2 fruit fly cellular contexts compared by ENCODE assay signal in the genomic region with DNA sequence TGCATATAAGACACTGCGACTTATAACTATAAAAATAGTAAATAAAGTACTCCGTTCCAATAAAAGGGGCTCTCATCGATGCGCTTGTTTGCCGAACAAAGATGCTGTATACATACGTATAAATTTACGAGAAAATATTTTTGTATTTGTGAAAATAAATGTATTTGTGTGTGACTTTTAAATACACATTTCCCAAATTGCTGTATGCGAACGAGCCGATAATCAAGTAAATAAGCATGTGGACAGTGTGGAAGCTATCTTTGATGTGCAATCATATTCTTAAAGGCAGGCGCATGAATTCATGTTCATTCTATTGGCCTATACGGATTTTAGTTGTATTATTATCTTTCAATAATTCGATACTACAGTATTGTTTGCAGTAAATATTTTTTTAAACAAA.
TF ChIP-seq lines count a peak whose summit lies in the region.

No protein-coding gene starts in this region.

- TF ChIP-seq CTCF in whole organism, embryonic (GFP tag; optimal IDR thresholded peaks at IDR 0.05; lab: Kevin White, UChicago): no peak

TF ChIP-seq in whole organism, embryonic, 481 proteins besides CTCF, POLR2A, EP300 and RAD21:
- TF ChIP-seq bbx (GFP tag; IDR thresholded peaks at IDR 0.05; lab: Robert Waterston, UW; ENCODE audit: partially characterized antibody) (no peak), gem (tag; optimal IDR thresholded peaks at IDR 0.05; lab: Kevin White, UChicago) (peak; percentile 6), Hr78 (GFP tag; optimal IDR thresholded peaks at IDR 0.05; lab: Kevin White, UChicago) (no peak), CG17568 (GFP tag; optimal IDR thresholded peaks at IDR 0.05; lab: Kevin White, UChicago) (peak; percentile 9), CG2199 (GFP tag; IDR thresholded peaks at IDR 0.05; lab: Robert Waterston, UW) (peak; percentile 97), CG15696 (tag; optimal IDR thresholded peaks at IDR 0.05; lab: Kevin White, UChicago) (peak; percentile 43), cg (GFP tag; optimal IDR thresholded peaks at IDR 0.05; lab: Kevin White, UChicago) (peak; percentile 67), CG10147 (GFP tag; optimal IDR thresholded peaks at IDR 0.05; lab: Kevin White, UChicago) (peak; percentile 6), Med (GFP tag; lab: Kevin White, UChicago) (peak; percentile 31), Sox100B (GFP tag; optimal IDR thresholded peaks at IDR 0.05; lab: Kevin White, UChicago) (peak; percentile 27), CG17359 (tag; optimal IDR thresholded peaks at IDR 0.05; lab: Kevin White, UChicago) (peak; percentile 21), Chrac-16 (GFP tag; optimal IDR thresholded peaks at IDR 0.05; lab: Kevin White, UChicago) (no peak), HLHmδ (GFP tag; optimal IDR thresholded peaks at IDR 0.05; lab: Kevin White, UChicago) (no peak), CG1603 (tag; optimal IDR thresholded peaks at IDR 0.05; lab: Kevin White, UChicago) (peak; percentile 5), Asciz (GFP tag; optimal IDR thresholded peaks at IDR 0.05; lab: Kevin White, UChicago) (peak; percentile 9), CG8290 (GFP tag; optimal IDR thresholded peaks at IDR 0.05; lab: Kevin White, UChicago) (no peak), CG8290 (tag; optimal IDR thresholded peaks at IDR 0.05; lab: Kevin White, UChicago) (peak in 1 of 2 experiments; percentile 21), bsh (GFP tag; optimal IDR thresholded peaks at IDR 0.05; lab: Kevin White, UChicago) (peak in 1 of 2 experiments; percentile 17), eve (GFP tag; optimal IDR thresholded peaks at IDR 0.05; lab: Kevin White, UChicago) (peak in 1 of 2 experiments; percentile 4), Xrp1 (GFP tag; IDR thresholded peaks at IDR 0.05; lab: Robert Waterston, UW) (peak; percentile 54), NK7.1 (GFP tag; optimal IDR thresholded peaks at IDR 0.05; lab: Kevin White, UChicago) (no peak), prd (optimal IDR thresholded peaks at IDR 0.05; lab: Kevin White, UChicago) (no peak), prd (GFP tag; IDR thresholded peaks at IDR 0.05; lab: Robert Waterston, UW) (no peak), CG18262 (tag; optimal IDR thresholded peaks at IDR 0.05; lab: Kevin White, UChicago) (no peak), trh (GFP tag; optimal IDR thresholded peaks at IDR 0.05; lab: Kevin White, UChicago) (no peak)

TF ChIP-seq in whole organism, prepupa, 60 proteins besides CTCF, POLR2A, EP300 and RAD21:
- TF ChIP-seq CG6163 (GFP tag; IDR thresholded peaks at IDR 0.05; lab: Robert Waterston, UW): no peak
- TF ChIP-seq eg (GFP tag; IDR thresholded peaks at IDR 0.05; lab: Robert Waterston, UW): no peak
- TF ChIP-seq CG6808 (GFP tag; optimal IDR thresholded peaks at IDR 0.05; lab: Kevin White, UChicago): no peak
- TF ChIP-seq Eip78C (GFP tag; lab: Kevin White, UChicago): peak; percentile 10
- TF ChIP-seq Hr39 (GFP tag; optimal IDR thresholded peaks at IDR 0.05; lab: Kevin White, UChicago): no peak
- no peak for TF ChIP-seq Hr4 (GFP tag; optimal IDR thresholded peaks at IDR 0.05; lab: Kevin White, UChicago)
- no peak for TF ChIP-seq CG16779 (tag; optimal IDR thresholded peaks at IDR 0.05; lab: Kevin White, UChicago)
- TF ChIP-seq CG7368 (GFP tag; optimal IDR thresholded peaks at IDR 0.05; lab: Kevin White, UChicago): no peak
- no peak for TF ChIP-seq CG34406 (GFP tag; optimal IDR thresholded peaks at IDR 0.05; lab: Kevin White, UChicago)
- no peak for TF ChIP-seq CG11762 (GFP tag; optimal IDR thresholded peaks at IDR 0.05; lab: Kevin White, UChicago; ENCODE audit: insufficient read depth)
- peak; percentile 45 for TF ChIP-seq svp (GFP tag; lab: Kevin White, UChicago)
- TF ChIP-seq CG9139 (GFP tag; optimal IDR thresholded peaks at IDR 0.05; lab: Kevin White, UChicago): no peak
- no peak for TF ChIP-seq fd85E (GFP tag; optimal IDR thresholded peaks at IDR 0.05; lab: Kevin White, UChicago)
- TF ChIP-seq CG15336 (GFP tag; IDR thresholded peaks at IDR 0.05; lab: Robert Waterston, UW): no peak
- no peak for TF ChIP-seq dac (GFP tag; optimal IDR thresholded peaks at IDR 0.05; lab: Kevin White, UChicago)
- no peak for TF ChIP-seq ss (GFP tag; optimal IDR thresholded peaks at IDR 0.05; lab: Kevin White, UChicago)
- no peak for TF ChIP-seq Lpt (GFP tag; optimal IDR thresholded peaks at IDR 0.05; lab: Kevin White, UChicago)
- TF ChIP-seq topi (GFP tag; optimal IDR thresholded peaks at IDR 0.05; lab: Kevin White, UChicago): no peak
